Fruit fly (Drosophila melanogaster): ENCODE measurements around the gene Vps16B.

The Vps16B gene

DNA sequence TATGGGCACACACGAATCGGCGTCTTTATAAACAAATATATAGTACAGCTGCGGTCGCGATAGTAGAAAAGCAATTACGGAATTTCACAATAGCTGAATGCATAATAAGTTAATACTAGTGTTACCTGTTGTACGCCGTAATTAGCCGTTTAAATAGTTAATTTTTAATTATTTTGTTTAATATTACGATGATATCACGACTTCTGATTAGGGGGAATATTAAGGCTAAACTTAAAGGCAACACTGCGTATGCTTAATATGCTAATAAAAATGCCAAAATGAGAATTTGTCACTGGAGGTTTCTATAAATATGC, 37.3 kb downstream of the Vps16B start (continued):
- TF ChIP-seq CG3281 (GFP tag; optimal IDR thresholded peaks at IDR 0.05) (peak; percentile 48), Ada2b (GFP tag; IDR thresholded peaks at IDR 0.05) (no peak), Rx (GFP tag; IDR thresholded peaks at IDR 0.05) (no peak), hth (optimal IDR thresholded peaks at IDR 0.05) (no peak), bigmax (GFP tag; optimal IDR thresholded peaks at IDR 0.05) (no peak), sisA (GFP tag; IDR thresholded peaks at IDR 0.05) (no peak), eyg (GFP tag; optimal IDR thresholded peaks at IDR 0.05) (no peak), p53 (GFP tag; optimal IDR thresholded peaks at IDR 0.05) (no peak), CG9797 (GFP tag; optimal IDR thresholded peaks at IDR 0.05) (no peak), CG4360 (GFP tag; IDR thresholded peaks at IDR 0.05) (no peak), disco-r (GFP tag; optimal IDR thresholded peaks at IDR 0.05) (no peak), cwo (GFP tag; optimal IDR thresholded peaks at IDR 0.05) (peak; percentile 31), abd-A (tag; optimal IDR thresholded peaks at IDR 0.05) (no peak), CG10565 (GFP tag; optimal IDR thresholded peaks at IDR 0.05) (no peak), CG5245 (GFP tag; optimal IDR thresholded peaks at IDR 0.05) (no peak), Sox102F (GFP tag; optimal IDR thresholded peaks at IDR 0.05) (no peak), Atf-2 (GFP tag; optimal IDR thresholded peaks at IDR 0.05) (no peak), NfI (GFP tag; optimal IDR thresholded peaks at IDR 0.05) (no peak), lab (GFP tag; optimal IDR thresholded peaks at IDR 0.05) (peak; percentile 44), CG43689 (GFP tag; IDR thresholded peaks at IDR 0.05) (no peak), CG2120 (GFP tag; optimal IDR thresholded peaks at IDR 0.05) (peak; percentile 8)

DNA sequence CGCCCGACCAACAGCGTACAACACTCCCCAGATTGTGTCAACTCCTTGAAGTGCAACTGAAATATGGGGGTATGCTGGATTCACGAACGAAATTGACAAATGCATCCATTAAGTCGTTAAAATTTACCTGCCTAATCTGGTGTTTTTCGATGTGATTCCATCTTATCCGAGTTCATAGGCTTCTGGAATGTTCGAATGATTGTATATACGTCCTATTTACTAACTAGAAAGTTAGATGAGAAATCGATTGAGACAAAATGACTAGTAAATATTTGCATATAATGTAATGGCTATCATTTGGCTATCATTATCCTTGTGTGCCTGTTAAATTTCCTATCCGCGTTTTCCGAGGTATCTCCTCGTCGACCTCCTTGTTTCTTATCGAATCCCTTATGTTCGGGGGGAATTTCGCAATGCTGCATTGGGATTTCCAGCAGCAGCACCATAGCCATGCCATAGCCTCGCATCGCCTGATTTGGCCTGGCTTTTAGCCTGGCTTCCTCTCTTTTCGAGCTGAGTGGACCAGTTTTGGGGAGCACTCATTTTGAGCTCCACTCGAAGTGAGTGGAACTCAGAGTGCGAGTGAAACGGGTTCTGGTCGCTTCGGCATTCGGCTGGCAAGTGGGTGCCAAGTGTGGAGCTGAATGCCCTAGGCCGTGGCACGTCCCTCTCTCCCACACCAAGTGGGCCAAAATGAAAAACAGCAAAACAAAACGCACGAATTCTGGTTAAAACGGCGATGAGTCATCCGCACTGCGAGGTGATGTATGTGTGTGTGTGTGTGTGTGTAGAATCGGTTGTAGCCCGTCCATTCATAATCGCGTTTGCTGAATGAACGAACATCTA, 37.9 kb downstream of the Vps16B start:
- TF ChIP-seq kay (GFP tag; optimal IDR thresholded peaks at IDR 0.05) (peak; percentile 96), CG34224 (GFP tag; IDR thresholded peaks at IDR 0.05; ENCODE audit: partially characterized antibody) (peak; percentile 15; the same call in 1 of the 3 replicates), rib (GFP tag; IDR thresholded peaks at IDR 0.05) (peak; percentile 49; the same call in 1 of the 2 replicates), Deaf1 (tag; optimal IDR thresholded peaks at IDR 0.05) (peak; percentile 54), unc-4 (GFP tag; IDR thresholded peaks at IDR 0.05; ENCODE audit: partially characterized antibody) (peak; percentile 42; the same call in 1 of the 2 replicates), CG15514 (GFP tag; optimal IDR thresholded peaks at IDR 0.05) (peak; percentile 29), CG8290 (GFP tag; optimal IDR thresholded peaks at IDR 0.05) (no peak), CG8290 (tag; optimal IDR thresholded peaks at IDR 0.05) (peak in 1 of 2 experiments; percentile 35), CG12769 (tag; optimal IDR thresholded peaks at IDR 0.05) (peak; percentile 69), cwo (GFP tag; optimal IDR thresholded peaks at IDR 0.05) (peak; percentile 65), emc (GFP tag; optimal IDR thresholded peaks at IDR 0.05) (no peak), inv (GFP tag; IDR thresholded peaks at IDR 0.05; ENCODE audit: partially characterized antibody) (peak; percentile 16; the same call in 1 of the 2 replicates), Nf-YB (GFP tag; optimal IDR thresholded peaks at IDR 0.05) (no peak), Stat92E (GFP tag; optimal IDR thresholded peaks at IDR 0.05) (peak in 1 of 3 experiments; percentile 37), chinmo (GFP tag; IDR thresholded peaks at IDR 0.05; ENCODE audit: partially characterized antibody) (peak; percentile 95; the same call in 3 of the 4 replicates), z (GFP tag; IDR thresholded peaks at IDR 0.05) (peak; percentile 98), sd (tag; optimal IDR thresholded peaks at IDR 0.05) (peak; percentile 67), slp2 (GFP tag; optimal IDR thresholded peaks at IDR 0.05) (no peak), cg (GFP tag; optimal IDR thresholded peaks at IDR 0.05) (peak; percentile 44), tna (GFP tag; IDR thresholded peaks at IDR 0.05; ENCODE audit: partially characterized antibody) (peak; percentile 41; the same call in 1 of the 2 replicates), CG6175 (GFP tag; IDR thresholded peaks at IDR 0.05) (peak; percentile 58; the same call in 1 of the 3 replicates), seq (GFP tag; IDR thresholded peaks at IDR 0.05) (no peak), crp (GFP tag; optimal IDR thresholded peaks at IDR 0.05) (no peak), CG10543 (GFP tag; optimal IDR thresholded peaks at IDR 0.05) (peak; percentile 27), ci (GFP tag; IDR thresholded peaks at IDR 0.05) (peak; percentile 29; the same call in 1 of the 3 replicates), CG13894 (tag; optimal IDR thresholded peaks at IDR 0.05) (peak; percentile 68), Sry-β (GFP tag; optimal IDR thresholded peaks at IDR 0.05) (no peak), Bgb (GFP tag; IDR thresholded peaks at IDR 0.05; ENCODE audit: partially characterized antibody) (peak; percentile 66; the same call in 1 of the 2 replicates)

All from whole organism, embryonic.